Worm (Caenorhabditis elegans) whole organism, L4/young adult: Measurements from ENCODE around the gene ddx-15.

Experiments
- dao-5 ChIP-seq: sonication (generic microtip); optimal IDR thresholded peaks from 2 replicates; lab custom pipeline; 2016; ENCODE audit warnings: missing genotype, missing genetic modification characterization, moderate library complexity, missing compliant biosample characterization
- him-1 ChIP-seq: sonication (generic microtip); optimal IDR thresholded peaks from 2 replicates; lab custom pipeline; 2016; ENCODE audit warnings: missing genotype, missing genetic modification reagents, missing genetic modification characterization, missing compliant biosample characterization

DNA sequence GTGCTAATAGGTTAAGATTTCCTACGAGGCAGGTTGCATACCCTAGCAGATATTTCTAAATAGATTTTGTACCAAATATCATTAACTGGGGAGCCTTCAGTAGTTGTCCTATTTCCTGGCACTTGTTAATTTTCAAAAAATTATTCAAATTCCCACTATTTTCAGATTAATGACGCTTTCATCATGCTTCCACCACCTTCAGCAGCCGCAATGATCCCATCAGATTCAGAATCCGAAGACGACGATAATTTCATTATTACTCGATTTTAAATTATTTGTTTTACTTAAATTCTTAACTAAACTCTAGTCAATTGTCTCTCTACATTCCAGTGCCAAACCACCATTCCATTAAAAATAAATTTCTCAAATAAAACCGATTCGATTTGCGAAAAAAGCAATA lies 40.7 kb downstream of the ddx-15 start:
- TF ChIP-seq dao-5 (tag; lab: Kevin White, UChicago) (no peak), him-1 (no peak)
